Worm (Caenorhabditis elegans): ENCODE results near the gene psr-1.

ce11 chrIV:4633393-4633792, 19.7 kb upstream of the psr-1 start, which contains the start of gene R105.1:
- TF ChIP-seq tbx-9 (tag; optimal IDR thresholded peaks at IDR 0.05; ENCODE audit: borderline replicate concordance) (no peak), ceh-58 (GFP tag; IDR thresholded peaks at IDR 0.05) (no peak), hlh-12 (tag; optimal IDR thresholded peaks at IDR 0.05) (no peak), K11D2.4 (GFP tag; IDR thresholded peaks at IDR 0.05) (no peak), dpff-1 (tag; optimal IDR thresholded peaks at IDR 0.05) (no peak), Y53F4B.3 (GFP tag; IDR thresholded peaks at IDR 0.05) (no peak), cebp-1 (GFP tag; IDR thresholded peaks at IDR 0.05) (no peak), cebp-1 (tag; optimal IDR thresholded peaks at IDR 0.05) (no peak), die-1 (tag; optimal IDR thresholded peaks at IDR 0.05) (no peak), C17E4.6 (GFP tag; IDR thresholded peaks at IDR 0.05) (no peak), pha-4 (tag; optimal IDR thresholded peaks at IDR 0.05) (no peak), ceh-100 (GFP tag; IDR thresholded peaks at IDR 0.05) (no peak), dpl-1 (GFP tag; optimal IDR thresholded peaks at IDR 0.05) (no peak), let-607 (tag; optimal IDR thresholded peaks at IDR 0.05) (no peak), nhr-27 (tag; optimal IDR thresholded peaks at IDR 0.05) (no peak)
